Worm (Caenorhabditis elegans) whole organism, L1 larva: ENCODE measurements around the gene cmtr-2.

Source experiments
- C04F5.9 ChIP-seq: sonication (generic microtip); optimal IDR thresholded peaks from 2 replicates; lab custom pipeline; 2016; ENCODE audit warnings: missing genetic modification characterization, missing compliant biosample characterization
- C16A3.4 ChIP-seq: fragments of 150-350 bp; optimal IDR thresholded peaks from 2 replicates; lab custom pipeline; 2014; ENCODE audit warnings: missing biosample characterization, missing genetic modification characterization
- aly-2 ChIP-seq: fragments of 150-350 bp; optimal IDR thresholded peaks from 2 replicates; lab custom pipeline; 2014; ENCODE audit warnings: missing biosample characterization, missing genetic modification characterization
- ama-1 ChIP-seq: fragments of 150-350 bp; optimal IDR thresholded peaks from 2 replicates; lab custom pipeline; 2014
- blmp-1 ChIP-seq: fragments of 150-350 bp; optimal IDR thresholded peaks from 2 replicates; lab custom pipeline; 2014; ENCODE audit warnings: missing biosample characterization, missing genetic modification characterization
- ceh-63 ChIP-seq: fragments of 200-800 bp; sonication (Bioruptor generic); optimal IDR thresholded peaks from 2 replicates; lab custom pipeline; 2018; ENCODE audit warnings: mild to moderate bottlenecking, missing genetic modification characterization, missing compliant biosample characterization
- ceh-8 ChIP-seq: fragments of 200-800 bp; sonication (Bioruptor generic); optimal IDR thresholded peaks from 2 replicates; lab custom pipeline; 2018; ENCODE audit warnings: mild to moderate bottlenecking, missing genetic modification characterization, moderate library complexity, missing compliant biosample characterization
- ceh-88 ChIP-seq: fragments of 200-800 bp; sonication (Bioruptor generic); IDR thresholded peaks from 2 replicates; pipeline ENCODE4 v1.3.6; 2022; ENCODE audit warnings: missing genetic modification characterization, missing compliant biosample characterization
- ces-1 ChIP-seq: fragments of 150-350 bp; optimal IDR thresholded peaks from 2 replicates; lab custom pipeline; 2014; ENCODE audit warnings: missing biosample characterization, missing genetic modification reagents, missing genetic modification characterization
- efl-1 ChIP-seq, 4 experiments: fragments of 150-350 bp; optimal IDR thresholded peaks in 3 of 4; peaks in 1 of 4; 1 replicate in 1 of 4; 2 replicates in 3 of 4; lab custom pipeline; 2014; ENCODE audit warnings: missing biosample characterization in 2 of 4, missing genetic modification characterization in 2 of 4, missing genetic modification reagents in 2 of 4
- egl-13 ChIP-seq: sonication (generic microtip); optimal IDR thresholded peaks from 2 replicates; lab custom pipeline; 2016; ENCODE audit warnings: missing genotype, missing genetic modification reagents, missing genetic modification characterization, missing compliant biosample characterization
- elt-2 ChIP-seq: sonication (generic microtip); optimal IDR thresholded peaks from 2 replicates; lab custom pipeline; 2016; ENCODE audit warnings: missing genetic modification characterization, mild to moderate bottlenecking, inconsistent platforms, missing compliant biosample characterization, missing genetic modification reagents
- elt-3 ChIP-seq, 6 experiments: fragments of 150-350 bp in 1 of 6; sonication (generic microtip); optimal IDR thresholded peaks; 2 replicates each; lab custom pipeline; 2017 to 2018; ENCODE audit warnings: missing biosample characterization in 6 of 6, missing genetic modification characterization in 6 of 6, inconsistent platforms in 1 of 6
- fkh-8 ChIP-seq: sonication (generic microtip); optimal IDR thresholded peaks from 2 replicates; lab custom pipeline; 2016; ENCODE audit warnings: mild to moderate bottlenecking, missing genetic modification characterization, missing compliant biosample characterization
- grh-1 ChIP-seq: fragments of 200-800 bp; sonication (Bioruptor generic); IDR thresholded peaks from 2 replicates; pipeline ENCODE4 v1.3.6; 2022; ENCODE audit warnings: missing genetic modification reagents, missing genetic modification characterization, missing compliant biosample characterization
- jun-1 ChIP-seq: fragments of 150-350 bp; optimal IDR thresholded peaks from 2 replicates; lab custom pipeline; 2014; ENCODE audit warnings: missing biosample characterization, missing genetic modification reagents, missing genetic modification characterization
- lin-14 ChIP-seq: fragments of 200-800 bp; sonication (Bioruptor generic); optimal IDR thresholded peaks from 2 replicates; lab custom pipeline; 2018; ENCODE audit warnings: mild to moderate bottlenecking, missing genetic modification characterization, moderate library complexity, missing compliant biosample characterization
- lin-35 ChIP-seq, 2 experiments: fragments of 150-350 bp; optimal IDR thresholded peaks; 2 replicates each; lab custom pipeline; 2014; ENCODE audit warnings: missing biosample characterization in 2 of 2, missing genetic modification characterization in 2 of 2, missing genetic modification reagents in 2 of 2
- lin-39 ChIP-seq: fragments of 150-350 bp; optimal IDR thresholded peaks from 2 replicates; lab custom pipeline; 2014; ENCODE audit warnings: missing biosample characterization, missing genetic modification reagents, missing genetic modification characterization
- lir-3 ChIP-seq: sonication (generic microtip); optimal IDR thresholded peaks from 2 replicates; lab custom pipeline; 2016; ENCODE audit warnings: mild to moderate bottlenecking, missing genetic modification characterization, moderate library complexity, missing compliant biosample characterization; ENCODE audit not compliant: poor library complexity
- mab-9 ChIP-seq: fragments of 200-800 bp; sonication (Bioruptor generic); IDR thresholded peaks from 2 replicates; pipeline ENCODE4 v1.3.6; 2022; ENCODE audit warnings: missing genetic modification reagents, missing genetic modification characterization, missing compliant biosample characterization
- mdl-1 ChIP-seq, 2 experiments: fragments of 150-350 bp; optimal IDR thresholded peaks; 2 replicates each; lab custom pipeline; 2014 to 2017; ENCODE audit warnings: missing biosample characterization in 2 of 2, missing genetic modification characterization in 2 of 2, inconsistent platforms in 1 of 2
- mef-2 ChIP-seq: fragments of 150-350 bp; optimal IDR thresholded peaks from 2 replicates; lab custom pipeline; 2014; ENCODE audit warnings: missing biosample characterization, missing genetic modification characterization
- nhr-11 ChIP-seq: fragments of 150-350 bp; optimal IDR thresholded peaks from 2 replicates; lab custom pipeline; 2014; ENCODE audit warnings: missing biosample characterization, missing genetic modification characterization
- nhr-12 ChIP-seq: sonication (generic microtip); optimal IDR thresholded peaks from 2 replicates; lab custom pipeline; 2017; ENCODE audit warnings: missing biosample characterization, missing genetic modification characterization
- nhr-19 ChIP-seq: fragments of 200-800 bp; sonication (Bioruptor generic); conservative IDR thresholded peaks from 2 replicates; pipeline ENCODE4 v1.3.6; 2022; ENCODE audit warnings: missing genetic modification characterization, missing compliant biosample characterization
- nhr-237 ChIP-seq: fragments of 150-350 bp; optimal IDR thresholded peaks from 2 replicates; lab custom pipeline; 2014; ENCODE audit warnings: missing biosample characterization, missing genetic modification characterization
- nhr-28 ChIP-seq: fragments of 150-350 bp; optimal IDR thresholded peaks from 2 replicates; lab custom pipeline; 2014; ENCODE audit warnings: missing biosample characterization, missing genetic modification characterization
- nhr-47 ChIP-seq: sonication (generic microtip); optimal IDR thresholded peaks from 2 replicates; lab custom pipeline; 2016; ENCODE audit warnings: mild to moderate bottlenecking, missing genetic modification characterization, moderate library complexity, missing compliant biosample characterization
- nhr-71 ChIP-seq: sonication (generic microtip); optimal IDR thresholded peaks from 2 replicates; lab custom pipeline; 2016; ENCODE audit warnings: mild to moderate bottlenecking, missing genetic modification characterization, moderate library complexity, missing compliant biosample characterization
- nhr-85 ChIP-seq: sonication (generic microtip); peaks from one replicate; lab custom pipeline; 2016; ENCODE audit warnings: missing genetic modification characterization, inconsistent platforms, missing compliant biosample characterization
- nhr-90 ChIP-seq: sonication (generic microtip); optimal IDR thresholded peaks from 2 replicates; lab custom pipeline; 2016; ENCODE audit warnings: mild to moderate bottlenecking, missing genetic modification characterization, missing compliant biosample characterization; ENCODE audit not compliant: poor library complexity
- pag-3 ChIP-seq: sonication (generic microtip); optimal IDR thresholded peaks from 2 replicates; lab custom pipeline; 2017; ENCODE audit warnings: missing genetic modification characterization, mild to moderate bottlenecking, missing compliant biosample characterization, antibody characterized with exemption, borderline replicate concordance; ENCODE audit not compliant: insufficient read depth
- pax-3 ChIP-seq: fragments of 200-800 bp; sonication (Bioruptor generic); optimal IDR thresholded peaks from 2 replicates; lab custom pipeline; 2018; ENCODE audit warnings: mild to moderate bottlenecking, missing genetic modification characterization, moderate library complexity, missing compliant biosample characterization
- rnt-1 ChIP-seq: sonication (generic microtip); optimal IDR thresholded peaks from 2 replicates; lab custom pipeline; 2016; ENCODE audit warnings: mild to moderate bottlenecking, missing genetic modification characterization, moderate library complexity, missing compliant biosample characterization
- skn-1 ChIP-seq: fragments of 150-350 bp; optimal IDR thresholded peaks from 2 replicates; lab custom pipeline; 2014; ENCODE audit warnings: missing biosample characterization, missing genetic modification characterization
- snu-23 ChIP-seq: sonication (generic microtip); optimal IDR thresholded peaks from 2 replicates; lab custom pipeline; 2016; ENCODE audit warnings: missing genetic modification characterization, missing compliant biosample characterization
- sox-4 ChIP-seq: sonication (generic microtip); optimal IDR thresholded peaks from 2 replicates; lab custom pipeline; 2016; ENCODE audit warnings: missing genetic modification characterization, missing compliant biosample characterization
- swsn-7 ChIP-seq: sonication (generic microtip); optimal IDR thresholded peaks from 2 replicates; lab custom pipeline; 2016; ENCODE audit warnings: missing genetic modification characterization, missing compliant biosample characterization
- tbx-2 ChIP-seq: sonication (generic microtip); optimal IDR thresholded peaks from 2 replicates; lab custom pipeline; 2016; ENCODE audit warnings: missing genetic modification characterization, missing compliant biosample characterization
- unc-130 ChIP-seq: fragments of 150-350 bp; optimal IDR thresholded peaks from 2 replicates; lab custom pipeline; 2017; ENCODE audit warnings: missing biosample characterization, missing genetic modification characterization, inconsistent platforms
- unc-30 ChIP-seq: sonication (generic microtip); optimal IDR thresholded peaks from 2 replicates; lab custom pipeline; 2017; ENCODE audit warnings: missing biosample characterization, missing genetic modification characterization
- unc-62 ChIP-seq: fragments of 150-350 bp; optimal IDR thresholded peaks from 2 replicates; lab custom pipeline; 2014; ENCODE audit warnings: missing biosample characterization, missing genetic modification reagents, missing genetic modification characterization
- vab-15 ChIP-seq: sonication (generic microtip); optimal IDR thresholded peaks from 2 replicates; lab custom pipeline; 2017; ENCODE audit warnings: missing genotype, mild to moderate bottlenecking, missing genetic modification characterization, missing compliant biosample characterization
- xbp-1 ChIP-seq: sonication (generic microtip); optimal IDR thresholded peaks from 2 replicates; lab custom pipeline; 2016; ENCODE audit warnings: missing genetic modification characterization, missing compliant biosample characterization
- zag-1 ChIP-seq: fragments of 150-350 bp; optimal IDR thresholded peaks from 2 replicates; lab custom pipeline; 2014; ENCODE audit warnings: missing biosample characterization, missing genetic modification characterization

cmtr-2 gene

ce11 chrIII:6606641-6607040 is 8.6 kb upstream of the cmtr-2 start:
- no peak for TF ChIP-seq nhr-12 (tag; lab: Kevin White, UChicago)
- TF ChIP-seq ceh-63: no peak
- no peak for TF ChIP-seq elt-3 (tag; optimal IDR thresholded peaks at IDR 0.05; lab: Kevin White, UChicago)
- no peak for TF ChIP-seq efl-1 (optimal IDR thresholded peaks at IDR 0.05; lab: Kevin White, UChicago)
- TF ChIP-seq efl-1 (GFP tag; optimal IDR thresholded peaks at IDR 0.05 in 1 of 2; lab: Kevin White, UChicago): peak in 1 of 2 experiments; percentile 92
- no peak for TF ChIP-seq nhr-237 (tag; lab: Kevin White, UChicago)

- TF ChIP-seq blmp-1 (no peak), ama-1 (no peak), nhr-85 (no peak), xbp-1 (tag; lab: Kevin White, UChicago) (no peak), ces-1 (GFP tag; lab: Kevin White, UChicago) (no peak), lin-35 (GFP tag; optimal IDR thresholded peaks at IDR 0.05; lab: Kevin White, UChicago) (peak in 1 of 2 experiments; percentile 10), tbx-2 (no peak), efl-1 (optimal IDR thresholded peaks at IDR 0.05; lab: Kevin White, UChicago) (no peak), efl-1 (GFP tag; optimal IDR thresholded peaks at IDR 0.05 in 1 of 2; lab: Kevin White, UChicago) (peak in 1 of 2 experiments; percentile 53), rnt-1 (tag; lab: Kevin White, UChicago) (no peak), zag-1 (no peak), unc-30 (tag; lab: Kevin White, UChicago) (no peak), jun-1 (no peak), snu-23 (no peak), nhr-71 (tag; lab: Kevin White, UChicago) (no peak), nhr-90 (peak; percentile 9), lin-39 (tag; lab: Kevin White, UChicago) (no peak), unc-62 (GFP tag; lab: Kevin White, UChicago) (no peak), nhr-19 (GFP tag; lab: Robert Waterston, UW) (peak; percentile 44), C16A3.4 (no peak), pag-3 (tag; lab: Kevin White, UChicago) (no peak), nhr-11 (tag; lab: Kevin White, UChicago) (no peak), fkh-8 (tag; lab: Kevin White, UChicago) (no peak)
- TF ChIP-seq, all 84 proteins: peak for 4
Observed at ce11 chrIII:6607067-6607466, 8.1 kb upstream of the cmtr-2 start.

- TF ChIP-seq nhr-28 (no peak), swsn-7 (tag; lab: Kevin White, UChicago) (no peak), efl-1 (optimal IDR thresholded peaks at IDR 0.05; lab: Kevin White, UChicago) (no peak), efl-1 (GFP tag; optimal IDR thresholded peaks at IDR 0.05 in 1 of 2; lab: Kevin White, UChicago) (peak in 1 of 2 experiments; percentile 62)
- TF ChIP-seq, all 84 proteins: peak for 1
Observed at ce11 chrIII:6607646-6608045, 7.6 kb upstream of the cmtr-2 start.

- peak; percentile 57 for TF ChIP-seq unc-130
- TF ChIP-seq efl-1 (optimal IDR thresholded peaks at IDR 0.05; lab: Kevin White, UChicago): peak; percentile 85 to 97
- TF ChIP-seq efl-1 (GFP tag; optimal IDR thresholded peaks at IDR 0.05 in 1 of 2; lab: Kevin White, UChicago): peak; percentile 96 to 99
- TF ChIP-seq sox-4 (tag; lab: Kevin White, UChicago): peak; percentile 31
- TF ChIP-seq ceh-88: no peak; the same call in 1 of the 2 replicates
- peak; percentile 9 for TF ChIP-seq pax-3
- TF ChIP-seq egl-13 (tag; lab: Kevin White, UChicago): peak; percentile 68
- no peak for TF ChIP-seq C04F5.9
- no peak for TF ChIP-seq ceh-8 (GFP tag; lab: Kevin White, UChicago)
- peak; percentile 83 for TF ChIP-seq lin-14 (GFP tag; lab: Kevin White, UChicago)
- no peak for TF ChIP-seq mef-2 (tag; lab: Kevin White, UChicago)
- TF ChIP-seq mab-9 (GFP tag; lab: Robert Waterston, UW): no peak
- TF ChIP-seq tbx-2: peak; percentile 87
- TF ChIP-seq lin-35 (GFP tag; optimal IDR thresholded peaks at IDR 0.05; lab: Kevin White, UChicago): peak; percentile 97 to 98
- peak; percentile 9 for TF ChIP-seq elt-2 (tag; lab: Kevin White, UChicago)
- TF ChIP-seq unc-62 (GFP tag; lab: Kevin White, UChicago): no peak
- TF ChIP-seq grh-1: no peak
- TF ChIP-seq nhr-47 (tag; lab: Kevin White, UChicago): peak; percentile 87
- peak; percentile 68 for TF ChIP-seq lir-3 (tag; lab: Kevin White, UChicago)
- no peak for TF ChIP-seq ceh-63
- TF ChIP-seq vab-15 (tag; lab: Kevin White, UChicago): no peak
- TF ChIP-seq skn-1 (tag; lab: Kevin White, UChicago): peak; percentile 88
- peak; percentile 100 for TF ChIP-seq nhr-19 (GFP tag; lab: Robert Waterston, UW)
- TF ChIP-seq aly-2: peak; percentile 28
- TF ChIP-seq mdl-1 (tag; optimal IDR thresholded peaks at IDR 0.05; lab: Kevin White, UChicago): peak in 1 of 2 experiments; percentile 86
Observed at ce11 chrIII:6608101-6608672, 7.0 kb upstream of the cmtr-2 start, which contains the start of the genes mdh-2 and F20H11.4. mdh-2 (minus strand) TSS chrIII:6608106. F20H11.4 (plus strand) TSS chrIII:6608622.
